Fruit fly (Drosophila melanogaster) whole organism, prepupa: ENCODE data around the gene STUB1.

Experiments
- CG16779 ChIP-seq: fragments of 200-800 bp; sonication (Bioruptor generic); optimal IDR thresholded peaks from 3 replicates; lab custom pipeline; 2017; ENCODE audit warnings: missing biosample characterization, mild to moderate bottlenecking, missing genetic modification characterization
- CG3919 ChIP-seq: fragments of 200-800 bp; sonication (Bioruptor generic); optimal IDR thresholded peaks from 3 replicates; lab custom pipeline; 2016; ENCODE audit warnings: missing biosample characterization, missing genetic modification characterization
- CG8119 ChIP-seq: fragments of 200-800 bp; sonication (Bioruptor generic); IDR thresholded peaks from 3 replicates; pipeline ENCODE4 v1.3.6; 2022; ENCODE audit warnings: missing biosample characterization, missing genetic modification characterization
- Hr39 ChIP-seq: fragments of 200-800 bp; sonication (Bioruptor generic); optimal IDR thresholded peaks from 2 replicates; lab custom pipeline; 2016; ENCODE audit warnings: missing biosample characterization, missing genetic modification characterization
- Smox ChIP-seq: fragments of 200-800 bp; sonication (Bioruptor generic); optimal IDR thresholded peaks from 3 replicates; lab custom pipeline; 2016; ENCODE audit warnings: missing biosample characterization, missing genetic modification characterization
- Sox102F ChIP-seq: fragments of 200-800 bp; sonication (Bioruptor generic); optimal IDR thresholded peaks from 2 replicates; lab custom pipeline; 2016; ENCODE audit warnings: missing biosample characterization, mild to moderate bottlenecking, missing genetic modification characterization
- acj6 ChIP-seq: fragments of 200-800 bp; sonication (Bioruptor generic); optimal IDR thresholded peaks from 3 replicates; lab custom pipeline; 2016; ENCODE audit warnings: missing biosample characterization, missing genetic modification characterization
- dsx ChIP-seq: fragments of 200-800 bp; optimal IDR thresholded peaks from 3 replicates; lab custom pipeline; 2019; ENCODE audit warnings: missing biosample characterization, mild to moderate bottlenecking, missing genetic modification characterization, moderate library complexity; ENCODE audit not compliant: poor library complexity, severe bottlenecking
- eg ChIP-seq: fragments of 200-800 bp; sonication (Bioruptor generic); IDR thresholded peaks from 3 replicates; pipeline ENCODE4 v1.3.6; 2022; ENCODE audit warnings: missing biosample characterization, missing genetic modification characterization
- fd85E ChIP-seq: fragments of 200-800 bp; sonication (Bioruptor generic); optimal IDR thresholded peaks from 3 replicates; lab custom pipeline; 2016; ENCODE audit warnings: missing biosample characterization, missing genetic modification characterization
- lz ChIP-seq: fragments of 200-800 bp; sonication (Bioruptor generic); optimal IDR thresholded peaks from 3 replicates; lab custom pipeline; 2016; ENCODE audit warnings: missing biosample characterization, missing genetic modification characterization
- topi ChIP-seq: fragments of 200-800 bp; sonication (Bioruptor generic); optimal IDR thresholded peaks from 3 replicates; lab custom pipeline; 2016; ENCODE audit warnings: missing biosample characterization, missing genetic modification characterization

dm6 chr2L:10437317-10437716, at the start of gene STUB1:
- TF ChIP-seq Hr39 (GFP tag; lab: Kevin White, UChicago) (no peak), CG16779 (no peak), lz (GFP tag; lab: Kevin White, UChicago) (no peak), Smox (GFP tag; lab: Kevin White, UChicago) (no peak), CG8119 (no peak), Sox102F (no peak), eg (GFP tag; lab: Robert Waterston, UW) (no peak), topi (GFP tag; lab: Kevin White, UChicago) (no peak), CG3919 (GFP tag; lab: Kevin White, UChicago) (no peak), dsx (GFP tag; lab: Kevin White, UChicago) (no peak), fd85E (GFP tag; lab: Kevin White, UChicago) (no peak), acj6 (GFP tag; lab: Kevin White, UChicago) (no peak)
